Fruit fly (Drosophila melanogaster) whole organism, embryonic: ENCODE measurements around the gene MSAmiP.

Source experiments
- Aef1 ChIP-seq: fragments of 200-800 bp; sonication (Bioruptor generic); IDR thresholded peaks from 3 replicates; pipeline ENCODE4 v1.3.6; 2022; ENCODE audit warnings: missing biosample characterization, missing genetic modification characterization
- Asciz ChIP-seq: fragments of 200-800 bp; sonication (Bioruptor generic); optimal IDR thresholded peaks from 2 replicates; lab custom pipeline; 2017; ENCODE audit warnings: missing biosample characterization, mild to moderate bottlenecking, missing genetic modification characterization, missing genetic modification reagents
- BEAF-32 ChIP-seq: fragments of 200-800 bp; sonication (Bioruptor generic); optimal IDR thresholded peaks from 3 replicates; lab custom pipeline; 2017; ENCODE audit warnings: missing biosample characterization, missing genetic modification characterization, mild to moderate bottlenecking, moderate library complexity, missing genetic modification reagents
- Blimp-1 ChIP-seq: fragments of 200-800 bp; sonication (Bioruptor generic); optimal IDR thresholded peaks from 3 replicates; lab custom pipeline; 2018; ENCODE audit warnings: missing biosample characterization, missing genetic modification characterization, mild to moderate bottlenecking, moderate library complexity, missing genetic modification reagents
- CG12155 ChIP-seq: fragments of 200-800 bp; sonication (Bioruptor generic); optimal IDR thresholded peaks from 3 replicates; lab custom pipeline; 2016; ENCODE audit warnings: missing biosample characterization, missing genetic modification characterization
- CG12391 ChIP-seq: fragments of 200-800 bp; sonication (Bioruptor generic); optimal IDR thresholded peaks from 3 replicates; lab custom pipeline; 2018; ENCODE audit warnings: missing biosample characterization, mild to moderate bottlenecking, missing genetic modification characterization, moderate library complexity
- CG12769 ChIP-seq: fragments of 200-800 bp; sonication (Bioruptor generic); optimal IDR thresholded peaks from 2 replicates; lab custom pipeline; 2019; ENCODE audit warnings: missing biosample characterization, mild to moderate bottlenecking, missing genetic modification characterization, moderate library complexity
- CG13123 ChIP-seq: fragments of 200-800 bp; sonication (Bioruptor generic); optimal IDR thresholded peaks from 2 replicates; lab custom pipeline; 2016; ENCODE audit warnings: missing biosample characterization, missing genetic modification characterization
- CG1529 ChIP-seq: fragments of 200-800 bp; sonication (Bioruptor generic); optimal IDR thresholded peaks from 3 replicates; lab custom pipeline; 2018; ENCODE audit warnings: missing biosample characterization, missing genetic modification characterization
- CG18011 ChIP-seq: fragments of 200-800 bp; sonication (Bioruptor generic); optimal IDR thresholded peaks from 2 replicates; lab custom pipeline; 2017; ENCODE audit warnings: missing biosample characterization, missing genetic modification characterization, mild to moderate bottlenecking, moderate library complexity, missing genotype
- CG30403 ChIP-seq: fragments of 200-800 bp; sonication (Bioruptor generic); optimal IDR thresholded peaks from 3 replicates; lab custom pipeline; 2016; ENCODE audit warnings: missing biosample characterization, missing genetic modification characterization
- CG3281 ChIP-seq: fragments of 200-800 bp; sonication (Bioruptor generic); optimal IDR thresholded peaks from 3 replicates; lab custom pipeline; 2017; ENCODE audit warnings: missing biosample characterization, mild to moderate bottlenecking, missing genetic modification characterization
- CG3847 ChIP-seq: fragments of 200-800 bp; sonication (Bioruptor generic); IDR thresholded peaks from 2 replicates; pipeline ENCODE4 v1.3.6; 2022; ENCODE audit warnings: missing biosample characterization, missing genetic modification characterization
- CG4820 ChIP-seq: fragments of 200-800 bp; sonication (Bioruptor generic); optimal IDR thresholded peaks from 3 replicates; lab custom pipeline; 2016; ENCODE audit warnings: missing biosample characterization, missing genetic modification characterization
- CG6683 ChIP-seq: fragments of 200-800 bp; sonication (Bioruptor generic); optimal IDR thresholded peaks from 2 replicates; lab custom pipeline; 2017; ENCODE audit warnings: missing biosample characterization, mild to moderate bottlenecking, missing genetic modification characterization, missing genetic modification reagents
- CG6791 ChIP-seq: fragments of 200-800 bp; sonication (Bioruptor generic); IDR thresholded peaks from 3 replicates; pipeline ENCODE4 v1.3.6; 2022; ENCODE audit warnings: missing biosample characterization, missing genetic modification characterization; ENCODE audit not compliant: partially characterized antibody
- CG6854 ChIP-seq: fragments of 200-800 bp; sonication (Bioruptor generic); optimal IDR thresholded peaks from 3 replicates; lab custom pipeline; 2017; ENCODE audit warnings: missing biosample characterization, mild to moderate bottlenecking, missing genetic modification characterization
- Deaf1 ChIP-seq: fragments of 200-800 bp; optimal IDR thresholded peaks from 3 replicates; lab custom pipeline; 2019; ENCODE audit warnings: missing biosample characterization, mild to moderate bottlenecking, missing genetic modification characterization, moderate library complexity
- Fer2 ChIP-seq: fragments of 200-800 bp; sonication (Bioruptor generic); optimal IDR thresholded peaks from 2 replicates; lab custom pipeline; 2018; ENCODE audit warnings: missing biosample characterization, mild to moderate bottlenecking, missing genetic modification characterization, moderate library complexity
- HLH3B ChIP-seq: fragments of 200-800 bp; sonication (Bioruptor generic); IDR thresholded peaks from 2 replicates; pipeline ENCODE4 v1.3.6; 2022; ENCODE audit warnings: missing biosample characterization, missing genetic modification characterization
- Hmr ChIP-seq: fragments of 200-800 bp; sonication (Bioruptor generic); optimal IDR thresholded peaks from 3 replicates; lab custom pipeline; 2017; ENCODE audit warnings: mild to moderate bottlenecking, missing biosample characterization, missing genetic modification reagents, missing genetic modification characterization
- Lhr ChIP-seq: fragments of 200-800 bp; sonication (Bioruptor generic); optimal IDR thresholded peaks from 3 replicates; lab custom pipeline; 2017; ENCODE audit warnings: mild to moderate bottlenecking, missing biosample characterization, missing genetic modification reagents, missing genetic modification characterization
- MBD-R2 ChIP-seq: fragments of 200-800 bp; sonication (Bioruptor generic); IDR thresholded peaks from 2 replicates; pipeline ENCODE4 v1.3.6; 2022; ENCODE audit warnings: missing biosample characterization, missing genetic modification characterization
- Meics ChIP-seq: fragments of 200-800 bp; sonication (Bioruptor generic); optimal IDR thresholded peaks from 2 replicates; lab custom pipeline; 2017; ENCODE audit warnings: missing biosample characterization, mild to moderate bottlenecking, missing genetic modification characterization
- Mes4 ChIP-seq: fragments of 200-800 bp; sonication (Bioruptor generic); optimal IDR thresholded peaks from 2 replicates; lab custom pipeline; 2016; ENCODE audit warnings: missing biosample characterization, missing genetic modification characterization
- Neu2 ChIP-seq: fragments of 200-800 bp; sonication (Bioruptor generic); optimal IDR thresholded peaks from 3 replicates; lab custom pipeline; 2016; ENCODE audit warnings: missing biosample characterization, missing genetic modification characterization, borderline replicate concordance
- Nf-YA ChIP-seq: fragments of 200-800 bp; sonication (Bioruptor generic); IDR thresholded peaks from 2 replicates; pipeline ENCODE4 v1.3.6; 2022; ENCODE audit warnings: missing biosample characterization, missing genetic modification characterization
- Nf-YC ChIP-seq: fragments of 200-800 bp; optimal IDR thresholded peaks from 3 replicates; lab custom pipeline; 2019; ENCODE audit warnings: missing biosample characterization, mild to moderate bottlenecking, missing genetic modification characterization, moderate library complexity
- Poxn ChIP-seq: fragments of 200-800 bp; sonication (Bioruptor generic); IDR thresholded peaks from 2 replicates; pipeline ENCODE4 v1.3.6; 2022; ENCODE audit warnings: missing biosample characterization, missing genetic modification characterization
- Sry-β ChIP-seq: fragments of 200-800 bp; sonication (Bioruptor generic); optimal IDR thresholded peaks from 2 replicates; lab custom pipeline; 2018; ENCODE audit warnings: missing biosample characterization, mild to moderate bottlenecking, missing genetic modification characterization, moderate library complexity
- Ssrp ChIP-seq: fragments of 200-800 bp; sonication (Bioruptor generic); optimal IDR thresholded peaks from 2 replicates; lab custom pipeline; 2018; ENCODE audit warnings: missing biosample characterization, mild to moderate bottlenecking, missing genetic modification characterization, moderate library complexity
- bab2 ChIP-seq: fragments of 200-800 bp; sonication (Bioruptor generic); optimal IDR thresholded peaks from 2 replicates; lab custom pipeline; 2016; ENCODE audit warnings: missing biosample characterization, missing genetic modification characterization
- bbx ChIP-seq: fragments of 200-800 bp; sonication (Bioruptor generic); IDR thresholded peaks from 2 replicates; pipeline ENCODE4 v1.3.6; 2022; ENCODE audit warnings: missing biosample characterization, missing genetic modification characterization; ENCODE audit not compliant: partially characterized antibody
- cato ChIP-seq: fragments of 200-800 bp; sonication (Bioruptor generic); optimal IDR thresholded peaks from 2 replicates; lab custom pipeline; 2016; ENCODE audit warnings: missing biosample characterization, missing genetic modification characterization, borderline replicate concordance
- cg ChIP-seq: fragments of 200-800 bp; sonication (Bioruptor generic); optimal IDR thresholded peaks from 3 replicates; lab custom pipeline; 2019; ENCODE audit warnings: missing biosample characterization, mild to moderate bottlenecking, missing genetic modification characterization, moderate library complexity
- danr ChIP-seq: fragments of 200-800 bp; sonication (Bioruptor generic); IDR thresholded peaks from 2 replicates; pipeline ENCODE4 v1.3.6; 2022; ENCODE audit warnings: missing biosample characterization, missing genetic modification characterization
- gcm ChIP-seq: fragments of 200-800 bp; sonication (Bioruptor generic); optimal IDR thresholded peaks from 2 replicates; lab custom pipeline; 2019; ENCODE audit warnings: missing biosample characterization, mild to moderate bottlenecking, missing genetic modification characterization, moderate library complexity
- kah ChIP-seq: fragments of 200-800 bp; sonication (Bioruptor generic); optimal IDR thresholded peaks from 2 replicates; lab custom pipeline; 2018; ENCODE audit warnings: missing biosample characterization, mild to moderate bottlenecking, missing genetic modification characterization
- ken ChIP-seq: fragments of 200-800 bp; sonication (Bioruptor generic); IDR thresholded peaks from 3 replicates; pipeline ENCODE4 v1.3.6; 2022; ENCODE audit warnings: missing biosample characterization, missing genetic modification characterization
- lab ChIP-seq: fragments of 200-800 bp; sonication (Bioruptor generic); optimal IDR thresholded peaks from 3 replicates; lab custom pipeline; 2017; ENCODE audit warnings: missing biosample characterization, missing genetic modification characterization, mild to moderate bottlenecking, moderate library complexity, missing genetic modification reagents
- lmd ChIP-seq: fragments of 200-800 bp; sonication (Bioruptor generic); IDR thresholded peaks from 2 replicates; pipeline ENCODE4 v1.3.6; 2022; ENCODE audit warnings: missing biosample characterization, missing genetic modification characterization
- luna ChIP-seq: fragments of 200-800 bp; sonication (Bioruptor generic); optimal IDR thresholded peaks from 2 replicates; lab custom pipeline; 2016; ENCODE audit warnings: missing biosample characterization, missing genetic modification characterization
- salm ChIP-seq: fragments of 200-800 bp; sonication (Bioruptor generic); optimal IDR thresholded peaks from 2 replicates; lab custom pipeline; 2018; ENCODE audit warnings: missing biosample characterization, mild to moderate bottlenecking, missing genetic modification characterization
- sisA ChIP-seq: fragments of 200-800 bp; sonication (Bioruptor generic); IDR thresholded peaks from 2 replicates; pipeline ENCODE4 v1.3.6; 2022; ENCODE audit warnings: missing biosample characterization, missing genetic modification characterization
- slp2 ChIP-seq: fragments of 200-800 bp; sonication (Bioruptor generic); optimal IDR thresholded peaks from 2 replicates; lab custom pipeline; 2016; ENCODE audit warnings: missing biosample characterization, missing genetic modification characterization
- sna ChIP-seq: fragments of 200-800 bp; sonication (Bioruptor generic); IDR thresholded peaks from 2 replicates; pipeline ENCODE4 v1.3.6; 2022; ENCODE audit warnings: missing biosample characterization, missing genetic modification characterization; ENCODE audit not compliant: partially characterized antibody
- tin ChIP-seq: fragments of 200-800 bp; sonication (Bioruptor generic); optimal IDR thresholded peaks from 3 replicates; lab custom pipeline; 2016; ENCODE audit warnings: missing biosample characterization, missing genetic modification characterization
- trh ChIP-seq: fragments of 200-800 bp; sonication (Bioruptor generic); optimal IDR thresholded peaks from 2 replicates; lab custom pipeline; 2016; ENCODE audit warnings: missing biosample characterization, missing genetic modification characterization
- ttk ChIP-seq: fragments of 200-800 bp; sonication (Bioruptor generic); IDR thresholded peaks from 2 replicates; pipeline ENCODE4 v2.1.2; 2022; ENCODE audit warnings: missing biosample characterization, missing genetic modification characterization
- unpg ChIP-seq: fragments of 200-800 bp; sonication (Bioruptor generic); optimal IDR thresholded peaks from 3 replicates; lab custom pipeline; 2018; ENCODE audit warnings: missing biosample characterization, mild to moderate bottlenecking, missing genetic modification characterization, moderate library complexity
- zen2 ChIP-seq: fragments of 200-800 bp; sonication (Bioruptor generic); IDR thresholded peaks from 3 replicates; pipeline ENCODE4 v1.3.6; 2022; ENCODE audit warnings: missing biosample characterization, missing genetic modification characterization; ENCODE audit not compliant: partially characterized antibody

Gene MSAmiP

dm6 chr3R:16800994-16801393, 95.1 kb downstream of the MSAmiP start (continued):
- TF ChIP-seq Mes4 (GFP tag; lab: Kevin White, UChicago) (no peak), CG6854 (GFP tag; lab: Kevin White, UChicago) (no peak), Aef1 (GFP tag; lab: Robert Waterston, UW) (no peak), CG12391 (tag; lab: Kevin White, UChicago) (peak; percentile 32), CG13123 (no peak), lmd (GFP tag; lab: Robert Waterston, UW) (peak; percentile 42), zen2 (GFP tag; lab: Robert Waterston, UW) (no peak), luna (GFP tag; lab: Kevin White, UChicago) (no peak), CG30403 (GFP tag; lab: Kevin White, UChicago) (peak; percentile 45), Ssrp (tag; lab: Kevin White, UChicago) (peak; percentile 40), Blimp-1 (peak; percentile 53), ttk (GFP tag; lab: Robert Waterston, UW) (no peak), cato (GFP tag; lab: Kevin White, UChicago) (no peak), Hmr (no peak), CG18011 (GFP tag; lab: Kevin White, UChicago) (no peak), CG3847 (GFP tag; lab: Robert Waterston, UW) (no peak), CG12769 (tag; lab: Kevin White, UChicago) (no peak), salm (tag; lab: Kevin White, UChicago) (no peak), kah (GFP tag; lab: Kevin White, UChicago) (no peak), danr (GFP tag; lab: Robert Waterston, UW) (no peak), unpg (GFP tag; lab: Kevin White, UChicago) (peak; percentile 38), cg (no peak), bab2 (GFP tag; lab: Kevin White, UChicago) (no peak), HLH3B (GFP tag; lab: Robert Waterston, UW) (no peak), tin (GFP tag; lab: Kevin White, UChicago) (peak; percentile 16), Asciz (GFP tag; lab: Kevin White, UChicago) (peak; percentile 22), Sry-β (no peak), CG12155 (GFP tag; lab: Kevin White, UChicago) (no peak), Nf-YA (GFP tag; lab: Robert Waterston, UW) (no peak), MBD-R2 (GFP tag; lab: Robert Waterston, UW) (no peak), CG6791 (GFP tag; lab: Robert Waterston, UW) (no peak), Fer2 (tag; lab: Kevin White, UChicago) (no peak), CG1529 (GFP tag; lab: Kevin White, UChicago) (no peak), slp2 (GFP tag; lab: Kevin White, UChicago) (no peak), BEAF-32 (GFP tag; lab: Kevin White, UChicago) (no peak), CG4820 (GFP tag; lab: Kevin White, UChicago) (no peak), Nf-YC (tag; lab: Kevin White, UChicago) (no peak), CG6683 (no peak), Lhr (GFP tag; lab: Kevin White, UChicago) (no peak), trh (GFP tag; lab: Kevin White, UChicago) (no peak), bbx (GFP tag; lab: Robert Waterston, UW) (no peak), lab (GFP tag; lab: Kevin White, UChicago) (no peak), Meics (no peak), sisA (GFP tag; lab: Robert Waterston, UW) (0 out of 2 replicates have a peak, but pooled peaks have one; percentile 20), sna (no peak), Neu2 (no peak), gcm (GFP tag; lab: Kevin White, UChicago) (peak; percentile 33), CG3281 (no peak), ken (GFP tag; lab: Robert Waterston, UW) (no peak), Deaf1 (tag; lab: Kevin White, UChicago) (no peak), Poxn (GFP tag; lab: Robert Waterston, UW) (no peak)
